Worm (Caenorhabditis elegans) whole organism, L2 larva: ENCODE measurements around the gene moa-1.

ENCODE experiments used
- ama-1 ChIP-seq: fragments of 150-350 bp; optimal IDR thresholded peaks from 2 replicates; lab custom pipeline; 2018; ENCODE audit warnings: inconsistent platforms
- blmp-1 ChIP-seq: sonication (generic microtip); optimal IDR thresholded peaks from 2 replicates; lab custom pipeline; 2017; ENCODE audit warnings: missing genetic modification characterization, mild to moderate bottlenecking, missing compliant biosample characterization, antibody characterized with exemption, moderate library complexity; ENCODE audit not compliant: insufficient read depth
- ceh-82 ChIP-seq: fragments of 150-350 bp; optimal IDR thresholded peaks from 2 replicates; lab custom pipeline; 2014; ENCODE audit warnings: missing biosample characterization, missing genetic modification characterization
- fos-1 ChIP-seq: fragments of 150-350 bp; optimal IDR thresholded peaks from 2 replicates; lab custom pipeline; 2014; ENCODE audit warnings: missing biosample characterization, missing genetic modification characterization
- lin-13 ChIP-seq: fragments of 150-350 bp; optimal IDR thresholded peaks from 2 replicates; lab custom pipeline; 2014; ENCODE audit warnings: missing biosample characterization, missing genetic modification reagents, missing genetic modification characterization
- lsy-2 ChIP-seq, 2 experiments: fragments of 150-350 bp in 1 of 2; sonication (generic microtip) in 1 of 2; optimal IDR thresholded peaks; 2 replicates each; lab custom pipeline; 2014 to 2017; ENCODE audit warnings: missing biosample characterization in 2 of 2, missing genetic modification characterization in 2 of 2
- mab-5 ChIP-seq: fragments of 150-350 bp; optimal IDR thresholded peaks from 2 replicates; lab custom pipeline; 2014; ENCODE audit warnings: missing biosample characterization, missing genetic modification characterization
- nhr-11 ChIP-seq: fragments of 150-350 bp; optimal IDR thresholded peaks from 2 replicates; lab custom pipeline; 2014; ENCODE audit warnings: missing biosample characterization, missing genetic modification characterization
- nhr-12 ChIP-seq: fragments of 150-350 bp; optimal IDR thresholded peaks from 2 replicates; lab custom pipeline; 2014; ENCODE audit warnings: missing biosample characterization, missing genetic modification characterization
- nhr-237 ChIP-seq: fragments of 150-350 bp; optimal IDR thresholded peaks from 2 replicates; lab custom pipeline; 2014; ENCODE audit warnings: missing biosample characterization, missing genetic modification characterization
- nhr-25 ChIP-seq: fragments of 150-350 bp; sonication (generic microtip); optimal IDR thresholded peaks from 3 replicates; lab custom pipeline; 2014; ENCODE audit warnings: missing biosample characterization, missing genetic modification characterization
- skn-1 ChIP-seq: sonication (generic microtip); optimal IDR thresholded peaks from 2 replicates; lab custom pipeline; 2017; ENCODE audit warnings: missing biosample characterization, missing genetic modification characterization
- unc-55 ChIP-seq: fragments of 150-350 bp; sonication (generic microtip); optimal IDR thresholded peaks from 3 replicates; lab custom pipeline; 2014; ENCODE audit warnings: missing biosample characterization, missing genetic modification reagents, missing genetic modification characterization
- ztf-11 ChIP-seq: sonication (generic microtip); optimal IDR thresholded peaks from 2 replicates; lab custom pipeline; 2017; ENCODE audit warnings: missing biosample characterization, missing genetic modification characterization

DNA sequence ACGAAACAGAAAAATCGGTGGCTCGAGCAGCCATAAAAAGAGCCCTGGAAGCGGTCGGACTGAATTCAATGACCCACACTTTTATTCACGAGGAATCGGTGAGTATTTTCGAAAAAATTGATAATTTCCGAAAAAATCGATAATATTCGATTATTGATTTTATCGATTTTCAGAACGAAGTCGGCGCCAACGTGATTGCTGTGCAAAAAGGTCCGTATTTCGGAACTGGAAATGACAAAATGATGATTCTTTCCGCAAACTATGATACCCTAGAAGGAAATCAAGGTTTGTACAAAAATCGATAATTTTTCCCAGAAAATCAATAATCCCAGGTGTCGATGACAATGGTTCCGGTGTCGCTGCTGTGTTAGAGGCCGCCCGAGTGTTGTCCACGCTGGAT, 37.2 kb upstream of the moa-1 start:
- TF ChIP-seq fos-1 (tag; lab: Kevin White, UChicago) = no peak
- TF ChIP-seq nhr-237 (tag; lab: Kevin White, UChicago) = no peak
- no peak for TF ChIP-seq nhr-11 (tag; lab: Kevin White, UChicago)
- TF ChIP-seq nhr-12 (tag; lab: Kevin White, UChicago) = no peak
- TF ChIP-seq ztf-11 (tag; lab: Kevin White, UChicago) = no peak
- no peak for TF ChIP-seq mab-5 (tag; lab: Kevin White, UChicago)
- TF ChIP-seq blmp-1 (tag; lab: Kevin White, UChicago) = no peak
- TF ChIP-seq unc-55 (GFP tag; lab: Kevin White, UChicago) = no peak
- no peak for TF ChIP-seq nhr-25 (tag; lab: Kevin White, UChicago)
- TF ChIP-seq skn-1 (tag; lab: Kevin White, UChicago) = no peak
- no peak for TF ChIP-seq lin-13 (GFP tag; lab: Kevin White, UChicago)
- TF ChIP-seq lsy-2 (tag; optimal IDR thresholded peaks at IDR 0.05; lab: Kevin White, UChicago) = no peak
- no peak for TF ChIP-seq ama-1 (lab: Kevin White, UChicago)
- no peak for TF ChIP-seq ceh-82 (tag; lab: Kevin White, UChicago)
